Fruit fly (Drosophila melanogaster): ENCODE measurements around the gene Zcchc7.

DNA sequence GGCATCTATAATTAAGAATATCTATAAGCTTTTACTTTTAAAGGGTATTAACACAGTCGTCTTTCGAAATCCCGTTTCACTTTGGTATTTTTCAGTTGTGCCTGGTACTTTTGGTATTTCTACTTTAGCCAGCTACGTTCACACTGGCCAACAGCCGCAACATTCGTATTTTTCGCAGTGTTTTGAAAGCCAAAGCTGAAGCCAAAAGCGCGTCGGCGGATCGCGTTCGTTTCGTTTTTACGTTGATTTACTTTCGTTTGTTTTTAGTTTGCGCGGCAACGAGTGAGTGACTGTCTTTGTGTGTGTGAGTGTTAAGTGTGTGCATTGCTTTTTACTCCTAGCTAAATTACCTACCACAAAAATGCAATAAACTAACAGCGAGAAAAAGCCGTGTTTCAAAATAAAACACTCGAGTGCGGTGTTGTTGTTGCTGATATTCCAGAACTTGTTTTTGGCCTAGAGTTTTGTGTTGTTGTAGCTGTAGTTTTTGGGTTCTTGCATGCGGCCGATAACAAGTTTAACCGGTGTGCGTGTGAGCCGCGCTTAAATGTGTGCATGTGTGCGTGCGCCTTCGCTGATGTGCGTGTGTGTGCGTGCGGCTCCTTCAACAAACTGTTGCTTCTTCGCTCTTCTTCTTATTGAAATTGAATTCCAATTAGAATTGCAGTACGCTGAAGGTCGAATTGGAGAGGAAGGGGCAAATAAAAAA, 20.1 kb downstream of the Zcchc7 start, which contains the start of gene Lmpt:
- TF ChIP-seq tio (GFP tag; optimal IDR thresholded peaks at IDR 0.05) (no peak), CG8359 (GFP tag; optimal IDR thresholded peaks at IDR 0.05; ENCODE audit: borderline replicate concordance) (no peak), psq (GFP tag; optimal IDR thresholded peaks at IDR 0.05) (no peak), Bdp1 (GFP tag; optimal IDR thresholded peaks at IDR 0.05) (no peak)

All from whole organism, embryonic.